Worm (Caenorhabditis elegans): ENCODE data around the gene R01H2.7.

Gene R01H2.7

DNA sequence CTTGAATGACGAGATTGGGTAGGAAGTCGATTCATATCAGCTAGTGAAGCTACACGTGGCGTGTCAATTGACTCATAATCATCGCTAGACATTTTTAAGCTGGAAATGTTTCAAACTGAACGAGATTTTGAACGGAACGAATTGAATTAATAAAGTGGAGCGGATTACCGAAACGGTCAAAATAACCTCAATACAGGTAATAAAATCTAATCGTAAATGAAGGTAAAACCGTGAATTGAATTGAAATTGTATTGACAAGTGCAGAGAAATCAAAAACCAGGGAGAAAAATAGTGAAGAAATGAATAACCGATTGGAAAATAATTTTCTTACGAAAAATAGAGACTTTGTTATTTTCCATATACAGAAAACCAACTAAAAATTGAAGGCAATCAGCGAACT lies 16.4 kb downstream of the R01H2.7 start, which contains the start of gene cyk-1:
cyk-1 (minus strand) TSS at position 101 of the 400 bp plus-strand sequence.
- no peak for TF ChIP-seq nhr-28 (tag; optimal IDR thresholded peaks at IDR 0.05)
- TF ChIP-seq flh-1 (GFP tag; optimal IDR thresholded peaks at IDR 0.05) = no peak
- no peak for TF ChIP-seq unc-120 (tag; optimal IDR thresholded peaks at IDR 0.05; ENCODE audit: poor library complexity, severe bottlenecking)
- TF ChIP-seq nhr-12 (tag; optimal IDR thresholded peaks at IDR 0.05) = no peak
- TF ChIP-seq snpc-4 (tag; optimal IDR thresholded peaks at IDR 0.05) = no peak
- TF ChIP-seq ces-1 (GFP tag; optimal IDR thresholded peaks at IDR 0.05) = no peak
- no peak for TF ChIP-seq mab-5 (tag; optimal IDR thresholded peaks at IDR 0.05)

DNA sequence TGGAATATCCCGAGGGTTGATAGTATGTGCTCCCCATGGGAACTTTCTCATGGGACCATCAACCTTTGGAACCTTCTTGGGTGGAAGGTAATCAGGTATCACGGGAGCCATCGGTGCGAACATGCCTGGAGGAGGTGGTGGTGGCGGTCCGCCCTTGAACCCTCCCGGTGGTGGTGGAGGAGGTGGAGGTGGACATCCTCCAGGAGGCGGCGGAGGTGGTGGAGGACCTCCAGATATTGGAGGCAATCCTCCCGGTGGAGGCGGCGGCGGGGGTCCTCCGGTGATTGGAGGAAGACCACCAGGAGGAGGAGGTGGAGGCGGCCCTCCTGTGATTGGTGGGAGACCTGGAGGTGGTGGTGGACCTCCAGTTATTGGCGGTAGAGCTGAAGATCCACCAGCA lies 19.7 kb downstream of the R01H2.7 start:
- TF ChIP-seq sem-2 (GFP tag; optimal IDR thresholded peaks at IDR 0.05) (no peak), nhr-237 (tag; optimal IDR thresholded peaks at IDR 0.05) (no peak), cnd-1 (tag; optimal IDR thresholded peaks at IDR 0.05) (no peak), snpc-4 (tag; optimal IDR thresholded peaks at IDR 0.05) (no peak), nhr-12 (tag; optimal IDR thresholded peaks at IDR 0.05) (no peak), nhr-28 (tag; optimal IDR thresholded peaks at IDR 0.05) (no peak), mep-1 (tag; optimal IDR thresholded peaks at IDR 0.05) (no peak), flh-1 (GFP tag; optimal IDR thresholded peaks at IDR 0.05) (no peak)

DNA sequence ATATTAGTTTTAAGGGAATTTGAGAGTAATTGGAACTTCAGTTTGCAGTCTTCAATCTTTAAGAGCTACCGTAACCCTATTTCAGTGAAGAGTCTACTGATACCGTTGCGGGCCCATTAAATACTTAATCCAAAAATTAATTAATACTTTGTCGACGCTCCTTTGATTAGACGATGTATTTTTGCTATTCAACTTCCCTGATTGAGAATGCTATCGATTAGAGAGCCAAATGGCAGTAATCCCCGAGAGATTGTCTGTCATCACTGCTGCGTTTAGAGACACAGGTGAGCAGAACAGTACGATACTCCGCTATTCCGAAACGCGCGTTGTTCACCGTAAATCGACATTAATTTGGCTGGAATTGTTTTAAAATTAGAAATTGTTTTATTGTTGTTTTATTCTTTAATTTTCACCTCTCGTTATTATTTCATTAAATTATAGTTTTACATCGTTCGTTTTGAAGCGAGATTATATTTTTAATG lies 24.3 kb downstream of the R01H2.7 start, which contains the start of gene rfl-1:
rfl-1 (plus strand) TSS at position 51 of the 482 bp plus-strand sequence.
- TF ChIP-seq ceh-39 (tag; optimal IDR thresholded peaks at IDR 0.05) = peak; percentile 26
- peak; percentile 81 for TF ChIP-seq ces-1 (GFP tag; optimal IDR thresholded peaks at IDR 0.05)
- peak; percentile 24 for TF ChIP-seq hlh-1 (tag; optimal IDR thresholded peaks at IDR 0.05)
- peak; percentile 70 for TF ChIP-seq lsy-2 (tag; optimal IDR thresholded peaks at IDR 0.05)
- peak; percentile 11 for TF ChIP-seq pha-4 (tag; optimal IDR thresholded peaks at IDR 0.05)
- no peak for TF ChIP-seq elt-3 (tag; optimal IDR thresholded peaks at IDR 0.05)
- no peak for TF ChIP-seq ztf-11 (tag; optimal IDR thresholded peaks at IDR 0.05)
- TF ChIP-seq mep-1 (tag; optimal IDR thresholded peaks at IDR 0.05) = no peak
- no peak for TF ChIP-seq lin-32 (GFP tag; optimal IDR thresholded peaks at IDR 0.05)

DNA sequence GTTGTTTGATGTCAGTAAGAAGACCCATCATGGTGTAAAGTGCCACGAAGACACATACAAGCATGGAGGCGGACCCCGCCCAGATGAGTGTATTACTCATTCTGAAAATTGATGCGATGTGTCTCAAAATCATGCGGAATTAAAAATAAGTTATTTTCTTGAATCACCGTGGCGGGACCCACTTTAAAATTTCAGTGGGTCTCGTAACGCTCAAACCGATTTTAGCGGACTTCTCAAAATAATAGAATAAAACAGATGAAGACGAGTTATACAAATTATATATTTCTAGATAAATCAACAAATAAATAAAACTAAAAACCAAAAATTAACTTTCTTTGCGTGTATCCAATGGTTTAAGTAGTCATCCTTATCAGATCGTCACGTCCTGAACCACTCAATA lies 25.0 kb downstream of the R01H2.7 start, which contains the start of gene col-8:
col-8 (minus strand) TSS at position 101 of the 400 bp plus-strand sequence.
- TF ChIP-seq nhr-28 (tag; optimal IDR thresholded peaks at IDR 0.05) (no peak), mls-2 (tag; optimal IDR thresholded peaks at IDR 0.05) (no peak), mab-5 (tag; optimal IDR thresholded peaks at IDR 0.05) (no peak), nhr-76 (tag; optimal IDR thresholded peaks at IDR 0.05) (no peak), ceh-39 (tag; optimal IDR thresholded peaks at IDR 0.05) (no peak), pha-4 (tag; optimal IDR thresholded peaks at IDR 0.05) (no peak), flh-1 (GFP tag; optimal IDR thresholded peaks at IDR 0.05) (no peak), unc-120 (tag; optimal IDR thresholded peaks at IDR 0.05; ENCODE audit: poor library complexity, severe bottlenecking) (no peak), sem-2 (GFP tag; optimal IDR thresholded peaks at IDR 0.05) (no peak), hlh-1 (tag; optimal IDR thresholded peaks at IDR 0.05) (no peak), sptf-1 (tag; optimal IDR thresholded peaks at IDR 0.05) (no peak), lin-13 (tag; optimal IDR thresholded peaks at IDR 0.05) (no peak), nhr-12 (tag; optimal IDR thresholded peaks at IDR 0.05) (no peak), nhr-237 (tag; optimal IDR thresholded peaks at IDR 0.05) (no peak), lsy-2 (tag; optimal IDR thresholded peaks at IDR 0.05) (no peak), ceh-43 (GFP tag; optimal IDR thresholded peaks at IDR 0.05) (no peak), zip-8 (tag; optimal IDR thresholded peaks at IDR 0.05) (no peak), drap-1 (GFP tag; optimal IDR thresholded peaks at IDR 0.05) (no peak)

DNA sequence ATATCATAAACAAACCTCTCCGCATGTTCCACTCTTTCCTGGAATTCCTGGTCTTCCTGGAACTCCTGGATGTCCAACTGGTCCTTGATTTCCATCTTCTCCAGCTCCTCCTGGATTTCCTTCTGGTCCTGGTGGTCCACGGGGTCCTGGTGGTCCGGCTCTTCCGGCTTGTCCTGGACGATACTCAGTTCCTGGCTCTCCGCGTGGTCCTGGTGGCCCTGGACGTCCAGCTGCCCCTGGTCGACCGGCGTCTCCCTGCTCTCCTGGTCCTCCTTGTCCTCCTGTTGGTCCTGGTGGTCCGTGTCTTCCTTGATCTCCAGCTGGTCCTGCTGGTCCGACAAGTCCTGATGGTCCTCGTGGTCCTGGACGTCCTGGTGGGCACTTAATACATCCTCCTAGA lies 25.8 kb downstream of the R01H2.7 start:
- TF ChIP-seq mls-2 (tag; optimal IDR thresholded peaks at IDR 0.05) (no peak), drap-1 (GFP tag; optimal IDR thresholded peaks at IDR 0.05) (no peak), M03D4.4 (tag; optimal IDR thresholded peaks at IDR 0.05) (no peak), nhr-237 (tag; optimal IDR thresholded peaks at IDR 0.05) (no peak), unc-120 (tag; optimal IDR thresholded peaks at IDR 0.05; ENCODE audit: poor library complexity, severe bottlenecking) (no peak)

DNA sequence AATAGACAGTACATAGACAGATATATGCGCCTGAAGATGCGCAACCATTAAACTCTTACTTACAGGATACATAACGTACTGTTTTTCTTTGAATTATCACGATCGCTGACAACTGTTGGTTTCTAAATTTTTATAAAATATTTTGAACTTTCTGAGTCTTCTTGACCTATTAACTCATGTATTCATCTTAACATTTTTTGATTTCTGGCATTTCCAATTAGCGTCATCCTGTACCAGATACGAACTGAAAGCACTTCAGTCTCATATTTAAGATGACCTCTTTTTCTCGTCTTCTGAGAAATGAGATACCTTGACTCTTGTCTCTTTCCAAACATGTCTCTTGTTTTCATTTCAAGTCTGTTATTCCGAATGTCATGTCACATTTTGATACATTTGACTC lies 31.8 kb downstream of the R01H2.7 start:
- no peak for TF ChIP-seq nhr-237 (tag; optimal IDR thresholded peaks at IDR 0.05)
- TF ChIP-seq lsy-2 (tag; optimal IDR thresholded peaks at IDR 0.05) = no peak
- TF ChIP-seq cnd-1 (tag; optimal IDR thresholded peaks at IDR 0.05) = no peak
- no peak for TF ChIP-seq pha-4 (tag; optimal IDR thresholded peaks at IDR 0.05)
- no peak for TF ChIP-seq ces-1 (GFP tag; optimal IDR thresholded peaks at IDR 0.05)
- TF ChIP-seq M03D4.4 (tag; optimal IDR thresholded peaks at IDR 0.05) = no peak
- no peak for TF ChIP-seq sem-2 (GFP tag; optimal IDR thresholded peaks at IDR 0.05)
- TF ChIP-seq mls-2 (tag; optimal IDR thresholded peaks at IDR 0.05) = no peak
- TF ChIP-seq unc-62 (GFP tag; optimal IDR thresholded peaks at IDR 0.05) = no peak
- TF ChIP-seq flh-1 (GFP tag; optimal IDR thresholded peaks at IDR 0.05) = no peak
- TF ChIP-seq lin-13 (tag; optimal IDR thresholded peaks at IDR 0.05) = no peak
- no peak for TF ChIP-seq ceh-39 (tag; optimal IDR thresholded peaks at IDR 0.05)
- no peak for TF ChIP-seq hlh-1 (tag; optimal IDR thresholded peaks at IDR 0.05)
- no peak for TF ChIP-seq unc-120 (tag; optimal IDR thresholded peaks at IDR 0.05; ENCODE audit: poor library complexity, severe bottlenecking)
- no peak for TF ChIP-seq zip-8 (tag; optimal IDR thresholded peaks at IDR 0.05)
- TF ChIP-seq blmp-1 (tag; optimal IDR thresholded peaks at IDR 0.05) = no peak
- no peak for TF ChIP-seq bed-3 (GFP tag; optimal IDR thresholded peaks at IDR 0.05)
- no peak for TF ChIP-seq nhr-12 (tag; optimal IDR thresholded peaks at IDR 0.05)
- no peak for TF ChIP-seq ham-2 (GFP tag; optimal IDR thresholded peaks at IDR 0.05)

Data from whole organism, mixed stage, embryonic.